Worm (Caenorhabditis elegans) whole organism, L4 larva: ENCODE data around the gene nhr-20.
A peak's percentile ranks its signal among the peaks of the same experiment; 100 is the strongest.

Experiments
- F44E2.7 ChIP-seq: fragments of 200-800 bp; sonication (Bioruptor generic); IDR thresholded peaks from 2 replicates; pipeline ENCODE4 v2.1.2; 2022; ENCODE audit warnings: missing genetic modification characterization, missing compliant biosample characterization
- R02D3.7 ChIP-seq: fragments of 150-350 bp; sonication (generic microtip); optimal IDR thresholded peaks from 3 replicates; lab custom pipeline; 2014; ENCODE audit warnings: missing biosample characterization, missing genetic modification characterization
- T20F7.1 ChIP-seq: fragments of 200-800 bp; sonication (Bioruptor generic); optimal IDR thresholded peaks from 2 replicates; lab custom pipeline; 2018; ENCODE audit warnings: mild to moderate bottlenecking, missing genetic modification characterization, missing compliant biosample characterization
- Y105C5A.15 ChIP-seq: fragments of 200-800 bp; sonication (Bioruptor generic); IDR thresholded peaks from 2 replicates; pipeline ENCODE4 v1.3.6; 2022; ENCODE audit warnings: missing genetic modification characterization, missing compliant biosample characterization
- ZK337.2 ChIP-seq: fragments of 200-800 bp; sonication (Bioruptor generic); IDR thresholded peaks from 2 replicates; pipeline ENCODE4 v1.3.6; 2022; ENCODE audit warnings: missing genetic modification reagents, missing genetic modification characterization, missing compliant biosample characterization
- attf-4 ChIP-seq: sonication (generic microtip); optimal IDR thresholded peaks from 3 replicates; lab custom pipeline; 2017; ENCODE audit warnings: missing biosample characterization, missing genetic modification characterization
- ceh-28 ChIP-seq: fragments of 150-350 bp; optimal IDR thresholded peaks from 2 replicates; lab custom pipeline; 2014; ENCODE audit warnings: missing biosample characterization, missing genetic modification reagents, missing genetic modification characterization
- ceh-32 ChIP-seq: sonication (generic microtip); optimal IDR thresholded peaks from 2 replicates; lab custom pipeline; 2016; ENCODE audit warnings: mild to moderate bottlenecking, missing genetic modification characterization, missing compliant biosample characterization; ENCODE audit not compliant: poor library complexity
- ceh-44 ChIP-seq: fragments of 200-800 bp; sonication (Bioruptor generic); IDR thresholded peaks from 2 replicates; pipeline ENCODE4 v1.3.6; 2022; ENCODE audit warnings: missing genetic modification reagents, missing genetic modification characterization, missing compliant biosample characterization
- ceh-62 ChIP-seq: sonication (generic microtip); optimal IDR thresholded peaks from 2 replicates; lab custom pipeline; 2017; ENCODE audit warnings: missing biosample characterization, missing genetic modification characterization
- ceh-82 ChIP-seq: sonication (generic microtip); optimal IDR thresholded peaks from 2 replicates; lab custom pipeline; 2017; ENCODE audit warnings: missing biosample characterization, missing genetic modification characterization
- ces-1 ChIP-seq: fragments of 150-350 bp; sonication (generic microtip); optimal IDR thresholded peaks from 4 replicates; lab custom pipeline; 2014; ENCODE audit warnings: missing biosample characterization, missing genetic modification reagents, missing genetic modification characterization
- ctbp-1 ChIP-seq: fragments of 200-800 bp; sonication (Bioruptor generic); IDR thresholded peaks from 2 replicates; pipeline ENCODE4 v1.3.6; 2022; ENCODE audit warnings: missing genetic modification reagents, missing genetic modification characterization, missing compliant biosample characterization
- daf-12 ChIP-seq: fragments of 150-350 bp; optimal IDR thresholded peaks from 2 replicates; lab custom pipeline; 2014; ENCODE audit warnings: missing biosample characterization, missing genetic modification reagents, missing genetic modification characterization
- dmd-6 ChIP-seq: fragments of 200-800 bp; sonication (Bioruptor generic); IDR thresholded peaks from 2 replicates; pipeline ENCODE4 v1.3.6; 2022; ENCODE audit warnings: missing genetic modification reagents, missing genetic modification characterization, missing compliant biosample characterization
- dmd-8 ChIP-seq: fragments of 200-800 bp; sonication (Bioruptor generic); IDR thresholded peaks from 2 replicates; pipeline ENCODE4 v1.3.6; 2022; ENCODE audit warnings: missing genetic modification characterization, missing compliant biosample characterization
- dmd-9 ChIP-seq: fragments of 200-800 bp; sonication (Bioruptor generic); IDR thresholded peaks from 2 replicates; pipeline ENCODE4 v1.3.6; 2022; ENCODE audit warnings: missing genetic modification reagents, missing genetic modification characterization, missing compliant biosample characterization
- dve-1 ChIP-seq: sonication (generic microtip); optimal IDR thresholded peaks from 2 replicates; lab custom pipeline; 2017; ENCODE audit warnings: antibody characterized with exemption, mild to moderate bottlenecking, missing genetic modification characterization, missing compliant biosample characterization; ENCODE audit not compliant: insufficient read depth
- egl-27 ChIP-seq: sonication (generic microtip); optimal IDR thresholded peaks from 3 replicates; lab custom pipeline; 2017; ENCODE audit warnings: missing biosample characterization, missing genetic modification reagents, missing genetic modification characterization
- fkh-10 ChIP-seq: fragments of 150-350 bp; optimal IDR thresholded peaks from 2 replicates; lab custom pipeline; 2014; ENCODE audit warnings: missing biosample characterization, missing genetic modification reagents, missing genetic modification characterization
- gei-8 ChIP-seq: fragments of 200-800 bp; sonication (Bioruptor generic); optimal IDR thresholded peaks from 2 replicates; lab custom pipeline; 2018; ENCODE audit warnings: mild to moderate bottlenecking, missing genetic modification characterization, missing compliant biosample characterization
- hmg-1.1 ChIP-seq: fragments of 200-800 bp; sonication (Bioruptor generic); IDR thresholded peaks from 2 replicates; pipeline ENCODE4 v1.3.6; 2022; ENCODE audit warnings: missing genetic modification reagents, missing genetic modification characterization, missing compliant biosample characterization
- jun-1 ChIP-seq: fragments of 150-350 bp; optimal IDR thresholded peaks from 2 replicates; lab custom pipeline; 2014; ENCODE audit warnings: missing biosample characterization, missing genetic modification reagents, missing genetic modification characterization
- lim-7 ChIP-seq: fragments of 200-800 bp; sonication (Bioruptor generic); IDR thresholded peaks from 2 replicates; pipeline ENCODE4 v1.3.6; 2022; ENCODE audit warnings: missing genetic modification characterization, missing compliant biosample characterization
- lir-3 ChIP-seq: sonication (generic microtip); optimal IDR thresholded peaks from 2 replicates; lab custom pipeline; 2016; ENCODE audit warnings: mild to moderate bottlenecking, missing genetic modification characterization, missing compliant biosample characterization
- lsy-2 ChIP-seq, 2 experiments: fragments of 150-350 bp in 1 of 2; sonication (generic microtip) in 1 of 2; optimal IDR thresholded peaks; 2 replicates each; lab custom pipeline; 2014 to 2017; ENCODE audit warnings: missing biosample characterization in 2 of 2, missing genetic modification characterization in 2 of 2
- madf-9 ChIP-seq: fragments of 200-800 bp; sonication (Bioruptor generic); conservative IDR thresholded peaks from 2 replicates; pipeline ENCODE4 v1.3.6; 2022; ENCODE audit warnings: missing genetic modification reagents, missing genetic modification characterization, missing compliant biosample characterization
- mdl-1 ChIP-seq, 2 experiments: fragments of 150-350 bp in 1 of 2; sonication (generic microtip) in 1 of 2; optimal IDR thresholded peaks; 2 replicates each; lab custom pipeline; 2014 to 2017; ENCODE audit warnings: missing biosample characterization in 2 of 2, missing genetic modification characterization in 2 of 2
- mdt-29 ChIP-seq: fragments of 200-800 bp; sonication (Bioruptor generic); IDR thresholded peaks from 2 replicates; pipeline ENCODE4 v1.3.6; 2022; ENCODE audit warnings: missing genetic modification reagents, missing genetic modification characterization, missing compliant biosample characterization
- mxl-2 ChIP-seq: fragments of 200-800 bp; sonication (Bioruptor generic); conservative IDR thresholded peaks from 2 replicates; pipeline ENCODE4 v1.3.6; 2022; ENCODE audit warnings: missing genetic modification reagents, missing genetic modification characterization, missing compliant biosample characterization
- nhr-102 ChIP-seq: sonication (generic microtip); optimal IDR thresholded peaks from 2 replicates; lab custom pipeline; 2016; ENCODE audit warnings: mild to moderate bottlenecking, missing genetic modification characterization, moderate library complexity, missing compliant biosample characterization
- nhr-111 ChIP-seq: fragments of 200-800 bp; sonication (Bioruptor generic); optimal IDR thresholded peaks from 2 replicates; lab custom pipeline; 2018; ENCODE audit warnings: mild to moderate bottlenecking, missing genetic modification characterization, missing compliant biosample characterization
- nhr-237 ChIP-seq: sonication (generic microtip); optimal IDR thresholded peaks from 2 replicates; lab custom pipeline; 2017; ENCODE audit warnings: missing biosample characterization, missing genetic modification characterization
- nhr-25 ChIP-seq: sonication (generic microtip); optimal IDR thresholded peaks from 2 replicates; lab custom pipeline; 2017; ENCODE audit warnings: missing genetic modification characterization, mild to moderate bottlenecking, missing compliant biosample characterization, antibody characterized with exemption, moderate library complexity, borderline replicate concordance; ENCODE audit not compliant: insufficient read depth
- nhr-42 ChIP-seq: fragments of 200-800 bp; sonication (Bioruptor generic); IDR thresholded peaks from 2 replicates; pipeline ENCODE4 v1.3.6; 2022; ENCODE audit warnings: missing genetic modification characterization, missing compliant biosample characterization
- nhr-6 ChIP-seq: fragments of 150-350 bp; optimal IDR thresholded peaks from 2 replicates; lab custom pipeline; 2014; ENCODE audit warnings: missing biosample characterization, missing genetic modification characterization
- nhr-77 ChIP-seq: fragments of 150-350 bp; optimal IDR thresholded peaks from 2 replicates; lab custom pipeline; 2014; ENCODE audit warnings: missing biosample characterization, missing genetic modification characterization
- pha-4 ChIP-seq, 2 experiments: fragments of 150-350 bp in 1 of 2; fragments of 200-800 bp in 1 of 2; sonication (Bioruptor generic) in 1 of 2; IDR thresholded peaks in 1 of 2; optimal IDR thresholded peaks in 1 of 2; 2 replicates each; pipeline versions ENCODE4 v1.3.6 to Lab custom; 2014 to 2022; ENCODE audit warnings: missing genetic modification characterization in 2 of 2, missing genetic modification reagents in 2 of 2, missing biosample characterization in 1 of 2, missing compliant biosample characterization in 1 of 2
- pqm-1 ChIP-seq: sonication (generic microtip); optimal IDR thresholded peaks from 2 replicates; lab custom pipeline; 2017; ENCODE audit warnings: missing biosample characterization, missing genetic modification characterization
- sdz-12 ChIP-seq: fragments of 200-800 bp; sonication (Bioruptor generic); optimal IDR thresholded peaks from 2 replicates; lab custom pipeline; 2018; ENCODE audit warnings: mild to moderate bottlenecking, missing genetic modification characterization, missing compliant biosample characterization
- snpc-4 ChIP-seq: fragments of 150-350 bp; optimal IDR thresholded peaks from 2 replicates; lab custom pipeline; 2014; ENCODE audit warnings: missing biosample characterization, missing genetic modification characterization
- spr-1 ChIP-seq: sonication (generic microtip); optimal IDR thresholded peaks from 2 replicates; lab custom pipeline; 2016; ENCODE audit warnings: mild to moderate bottlenecking, missing genetic modification characterization, missing compliant biosample characterization
- spr-3 ChIP-seq: fragments of 200-800 bp; sonication (Bioruptor generic); optimal IDR thresholded peaks from 2 replicates; lab custom pipeline; 2018; ENCODE audit warnings: mild to moderate bottlenecking, missing genetic modification characterization, missing compliant biosample characterization
- unc-130 ChIP-seq: sonication (generic microtip); optimal IDR thresholded peaks from 2 replicates; lab custom pipeline; 2016; ENCODE audit warnings: missing genetic modification reagents, missing genetic modification characterization, missing compliant biosample characterization
- unc-62 ChIP-seq, 3 experiments: fragments of 150-350 bp in 1 of 3; sonication (generic microtip); optimal IDR thresholded peaks in 2 of 3; peaks in 1 of 3; 1 replicate in 1 of 3; 2 replicates in 2 of 3; lab custom pipeline; 2014 to 2017; ENCODE audit warnings: missing biosample characterization in 3 of 3, missing genetic modification characterization in 3 of 3, missing genetic modification reagents in 3 of 3, missing genotype in 1 of 3
- vab-7 ChIP-seq: fragments of 200-800 bp; sonication (Bioruptor generic); IDR thresholded peaks from 2 replicates; pipeline ENCODE4 v1.3.6; 2022; ENCODE audit warnings: missing genetic modification reagents, missing genetic modification characterization, missing compliant biosample characterization
- zfp-2 ChIP-seq: sonication (generic microtip); optimal IDR thresholded peaks from 2 replicates; lab custom pipeline; 2016; ENCODE audit warnings: mild to moderate bottlenecking, missing genetic modification characterization, missing compliant biosample characterization
- ztf-7 ChIP-seq: fragments of 150-350 bp; optimal IDR thresholded peaks from 2 replicates; lab custom pipeline; 2014; ENCODE audit warnings: missing biosample characterization, missing genetic modification characterization

Gene nhr-20

ce11 chrIII:4195306-4196008 lies 37.6 kb downstream of the nhr-20 start (continued):
- TF ChIP-seq dmd-9 = no peak
- TF ChIP-seq spr-1 = peak; percentile 48
- TF ChIP-seq hmg-1.1 = peak; percentile 52
- peak; percentile 75 for TF ChIP-seq T20F7.1
- TF ChIP-seq ceh-62 (tag; lab: Kevin White, UChicago) = no peak
- TF ChIP-seq mxl-2 = no peak
- no peak for TF ChIP-seq R02D3.7
- TF ChIP-seq nhr-237 (tag; lab: Kevin White, UChicago) = no peak
- peak; percentile 90 for TF ChIP-seq nhr-102 (tag; lab: Kevin White, UChicago)
- TF ChIP-seq sdz-12 (GFP tag; lab: Kevin White, UChicago) = peak; percentile 21
- 0 out of 2 replicates have a peak, but pooled peaks have one; percentile 16 for TF ChIP-seq madf-9 (GFP tag; lab: Robert Waterston, UW)
- peak in 1 of 2 experiments; percentile 75 for TF ChIP-seq unc-62 (GFP tag; optimal IDR thresholded peaks at IDR 0.05 in 1 of 2; lab: Kevin White, UChicago)
- TF ChIP-seq unc-62 (tag; optimal IDR thresholded peaks at IDR 0.05; lab: Kevin White, UChicago) = no peak
- peak; percentile 34 for TF ChIP-seq nhr-6 (tag; lab: Kevin White, UChicago)
- TF ChIP-seq nhr-42 (GFP tag; lab: Robert Waterston, UW) = no peak
- peak; percentile 30; the same call in 1 of the 2 replicates for TF ChIP-seq dmd-6 (GFP tag; lab: Robert Waterston, UW)
- no peak for TF ChIP-seq zfp-2
- peak; percentile 64; the same call in 1 of the 2 replicates for TF ChIP-seq F44E2.7 (GFP tag; lab: Robert Waterston, UW)
- TF ChIP-seq ceh-82 = no peak
- peak; percentile 67; the same call in 1 of the 2 replicates for TF ChIP-seq pha-4 (GFP tag; IDR thresholded peaks at IDR 0.05; lab: Robert Waterston, UW)
- peak; percentile 7 for TF ChIP-seq pha-4 (tag; optimal IDR thresholded peaks at IDR 0.05; lab: Kevin White, UChicago)
- no peak for TF ChIP-seq vab-7 (GFP tag; lab: Robert Waterston, UW)
- TF ChIP-seq ceh-44 (GFP tag; lab: Robert Waterston, UW) = no peak
- 0 out of 2 replicates have a peak, but pooled peaks have one; percentile 51 for TF ChIP-seq mdt-29 (GFP tag; lab: Robert Waterston, UW)
- peak; percentile 10 to 81 for TF ChIP-seq lsy-2 (tag; optimal IDR thresholded peaks at IDR 0.05; lab: Kevin White, UChicago)
- no peak for TF ChIP-seq lim-7
- TF ChIP-seq lir-3 (tag; lab: Kevin White, UChicago) = no peak
- peak; percentile 69 for TF ChIP-seq attf-4
- TF ChIP-seq nhr-77 (tag; lab: Kevin White, UChicago) = no peak
- no peak for TF ChIP-seq ceh-28
- peak; percentile 66; the same call in 1 of the 2 replicates for TF ChIP-seq Y105C5A.15
- TF ChIP-seq fkh-10 (GFP tag; lab: Kevin White, UChicago) = no peak
- TF ChIP-seq ces-1 (GFP tag; lab: Kevin White, UChicago) = peak; percentile 38
- TF ChIP-seq dve-1 = peak; percentile 88
- no peak for TF ChIP-seq ceh-32
- TF ChIP-seq jun-1 (tag; lab: Kevin White, UChicago) = peak; percentile 63
- no peak for TF ChIP-seq ZK337.2 (GFP tag; lab: Robert Waterston, UW)
- 0 out of 2 replicates have a peak, but pooled peaks have one; percentile 36 for TF ChIP-seq dmd-8 (GFP tag; lab: Robert Waterston, UW)
- peak; percentile 24 for TF ChIP-seq unc-130 (GFP tag; lab: Kevin White, UChicago)
- TF ChIP-seq ztf-7 = no peak
- TF ChIP-seq pqm-1 (tag; lab: Kevin White, UChicago) = peak; percentile 11
- TF ChIP-seq snpc-4 (tag; lab: Kevin White, UChicago) = no peak
- no peak for TF ChIP-seq egl-27 (tag; lab: Kevin White, UChicago)
- no peak for TF ChIP-seq daf-12 (tag; lab: Kevin White, UChicago)
- TF ChIP-seq mdl-1 (tag; optimal IDR thresholded peaks at IDR 0.05; lab: Kevin White, UChicago) = peak in 1 of 2 experiments; percentile 15
- TF ChIP-seq spr-3 (GFP tag; lab: Kevin White, UChicago) = peak; percentile 72
- TF ChIP-seq gei-8 (GFP tag; lab: Kevin White, UChicago) = peak; percentile 15
- no peak for TF ChIP-seq nhr-25 (tag; lab: Kevin White, UChicago)
- peak; percentile 81 for TF ChIP-seq ctbp-1 (GFP tag; lab: Robert Waterston, UW)
- peak; percentile 80 for TF ChIP-seq nhr-111 (GFP tag; lab: Kevin White, UChicago)
